Worm (Caenorhabditis elegans): ENCODE measurements around the gene F26G1.2.

DNA sequence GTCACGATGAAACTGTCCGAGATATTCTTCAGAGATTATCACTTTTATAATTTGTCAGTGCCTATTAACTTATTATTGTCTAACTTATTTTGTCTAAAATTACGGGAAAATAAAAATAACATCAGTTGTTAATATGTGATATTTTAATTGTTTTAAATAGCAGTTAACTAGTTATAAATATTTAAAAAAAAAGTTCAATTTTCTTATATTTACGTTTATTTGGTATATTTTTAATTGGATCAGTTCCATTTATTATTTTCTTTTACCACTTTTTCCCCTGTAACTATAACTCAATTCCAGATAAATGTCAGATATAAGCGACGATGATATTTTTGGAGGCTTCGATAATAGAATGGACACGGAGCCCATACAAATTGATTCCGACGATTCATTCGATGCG lies 32.6 kb downstream of the F26G1.2 start, which contains the start of gene C33F10.4:
- TF ChIP-seq unc-39 (tag; optimal IDR thresholded peaks at IDR 0.05) (no peak), ceh-16 (tag; optimal IDR thresholded peaks at IDR 0.05) (no peak), snpc-4 (tag; optimal IDR thresholded peaks at IDR 0.05) (no peak), pha-4 (tag; optimal IDR thresholded peaks at IDR 0.05) (no peak), ztf-4 (tag; optimal IDR thresholded peaks at IDR 0.05) (no peak), fkh-10 (GFP tag; optimal IDR thresholded peaks at IDR 0.05) (no peak)
